Fruit fly (Drosophila melanogaster) whole organism: Measurements from ENCODE around the gene Prdm13.

Experiments
- CG8478 ChIP-seq: fragments of >200 bp; optimal IDR thresholded peaks from 2 replicates; lab custom pipeline; 2018; ENCODE audit warnings: inconsistent platforms
- Dll ChIP-seq: fragments of >200 bp; optimal IDR thresholded peaks from 2 replicates; lab custom pipeline; 2017
- EcR ChIP-seq, 2 experiments: fragments of >200 bp; optimal IDR thresholded peaks; 2 replicates each; lab custom pipeline; 2017; ENCODE audit warnings: missing biosample characterization in 2 of 2, missing genetic modification characterization in 2 of 2, missing genetic modification reagents in 2 of 2
- pan ChIP-seq: fragments of >200 bp; optimal IDR thresholded peaks from 2 replicates; lab custom pipeline; 2017
- psq ChIP-seq: fragments of >200 bp; optimal IDR thresholded peaks from 2 replicates; lab custom pipeline; 2017
- usp ChIP-seq: fragments of >200 bp; optimal IDR thresholded peaks from 2 replicates; lab custom pipeline; 2017; ENCODE audit warnings: missing biosample characterization, missing genetic modification characterization, mixed read lengths

Gene Prdm13

dm6 chr3L:6157327-6158032 is 5.4 kb upstream of the Prdm13 start, which contains the start of gene CG13297:
TSS of gene CG13297 (minus strand) at chr3L:6157377.
- no peak for TF ChIP-seq usp (GFP tag; lab: Kevin White, UChicago)
- TF ChIP-seq psq (lab: Kevin White, UChicago), result no peak
- TF ChIP-seq EcR (GFP tag; optimal IDR thresholded peaks at IDR 0.05; lab: Kevin White, UChicago), result no peak
- no peak for TF ChIP-seq pan
- no peak for TF ChIP-seq CG8478 (lab: Kevin White, UChicago)
- TF ChIP-seq Dll (lab: Kevin White, UChicago), result no peak

DNA sequence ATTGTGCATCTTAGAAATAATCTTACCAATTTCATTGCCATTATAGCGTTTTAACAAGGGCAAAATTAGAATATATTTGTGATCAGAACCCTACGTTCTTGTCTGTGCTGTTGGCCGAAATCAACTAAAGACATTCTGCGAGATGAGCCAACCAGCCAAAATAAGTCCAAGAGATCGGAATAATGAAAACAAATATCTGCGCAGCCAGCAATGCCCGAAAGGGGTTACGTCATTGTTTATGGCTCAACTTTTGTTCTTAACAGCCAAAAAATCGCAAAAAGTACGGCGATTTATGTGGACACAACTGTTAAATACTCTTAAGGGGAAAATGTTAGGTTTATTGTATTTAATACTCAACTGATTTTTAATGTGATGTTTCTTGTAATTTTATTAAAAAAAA is 4.4 kb upstream of the Prdm13 start, which contains the start of gene Cpr65Ay:
Gene Cpr65Ay, minus strand, starts transcription at position 101 of the 400 bp plus-strand sequence.
- no peak for TF ChIP-seq EcR (GFP tag; optimal IDR thresholded peaks at IDR 0.05; lab: Kevin White, UChicago)
- TF ChIP-seq CG8478 (lab: Kevin White, UChicago), result no peak

DNA sequence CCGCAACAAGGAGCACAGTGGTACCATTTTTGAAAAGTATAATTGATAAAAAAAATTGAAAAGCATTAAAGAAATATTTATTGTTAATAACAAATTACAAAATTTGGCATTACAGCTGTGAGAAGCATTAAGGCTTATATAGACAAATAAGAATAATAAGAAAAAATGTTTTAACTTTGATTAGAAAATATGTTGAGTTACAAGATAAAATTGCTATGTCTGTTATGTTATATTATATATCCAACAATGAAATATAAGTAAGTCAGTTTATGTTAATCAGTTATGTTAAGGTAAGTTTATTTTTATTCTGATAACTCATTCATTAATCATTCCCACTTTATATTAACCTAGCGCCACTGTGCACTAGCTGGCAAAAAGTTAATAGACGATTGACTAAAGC is 3.1 kb upstream of the Prdm13 start:
- TF ChIP-seq pan, result no peak
- TF ChIP-seq usp (GFP tag; lab: Kevin White, UChicago), result no peak
- TF ChIP-seq Dll (lab: Kevin White, UChicago), result no peak
- TF ChIP-seq psq (lab: Kevin White, UChicago), result no peak
- no peak for TF ChIP-seq EcR (GFP tag; optimal IDR thresholded peaks at IDR 0.05; lab: Kevin White, UChicago)
- TF ChIP-seq CG8478 (lab: Kevin White, UChicago), result no peak

dm6 chr3L:6160514-6160913 is 2.4 kb upstream of the Prdm13 start, which contains the start of gene Cpr65Az:
TSS of gene Cpr65Az (plus strand) at chr3L:6160814.
- TF ChIP-seq pan (no peak), usp (GFP tag; lab: Kevin White, UChicago) (no peak), EcR (GFP tag; optimal IDR thresholded peaks at IDR 0.05; lab: Kevin White, UChicago) (no peak), psq (lab: Kevin White, UChicago) (no peak), CG8478 (lab: Kevin White, UChicago) (no peak), Dll (lab: Kevin White, UChicago) (no peak)

- TF ChIP-seq psq (lab: Kevin White, UChicago) (no peak), pan (no peak), CG8478 (lab: Kevin White, UChicago) (no peak), usp (GFP tag; lab: Kevin White, UChicago) (no peak), Dll (lab: Kevin White, UChicago) (no peak)
These were observed 930 bp upstream of the Prdm13 start for dm6 chr3L:6161997-6162396.

dm6 chr3L:6173826-6174255 is 10.9 kb downstream of the Prdm13 start, which contains the start of the genes fmt and CG7376:
TSS of gene fmt (minus strand) at chr3L:6173880.
TSS of gene CG7376 (plus strand) at chr3L:6174248.
- TF ChIP-seq EcR (GFP tag; optimal IDR thresholded peaks at IDR 0.05; lab: Kevin White, UChicago) (no peak), CG8478 (lab: Kevin White, UChicago) (no peak), pan (no peak), psq (lab: Kevin White, UChicago) (no peak), usp (GFP tag; lab: Kevin White, UChicago) (no peak), Dll (lab: Kevin White, UChicago) (no peak)

dm6 chr3L:6181776-6182175 is 18.8 kb downstream of the Prdm13 start, which contains the start of gene CG10274:
TSS of gene CG10274 (minus strand) at chr3L:6181829.
- no peak for TF ChIP-seq CG8478 (lab: Kevin White, UChicago)
- no peak for TF ChIP-seq EcR (GFP tag; optimal IDR thresholded peaks at IDR 0.05; lab: Kevin White, UChicago)
- no peak for TF ChIP-seq psq (lab: Kevin White, UChicago)
- TF ChIP-seq usp (GFP tag; lab: Kevin White, UChicago), result no peak
- no peak for TF ChIP-seq Dll (lab: Kevin White, UChicago)
- no peak for TF ChIP-seq pan

dm6 chr3L:6184884-6185438 is 22.0 kb downstream of the Prdm13 start, which contains the start of the genes D19B and CG43293:
TSS of gene D19B (minus strand) at chr3L:6184920.
TSS of gene CG43293 (plus strand) at chr3L:6185189.
- TF ChIP-seq Dll (lab: Kevin White, UChicago) (no peak), psq (lab: Kevin White, UChicago) (no peak), CG8478 (lab: Kevin White, UChicago) (no peak), pan (peak; percentile 80), usp (GFP tag; lab: Kevin White, UChicago) (no peak), EcR (GFP tag; optimal IDR thresholded peaks at IDR 0.05; lab: Kevin White, UChicago) (no peak)

DNA sequence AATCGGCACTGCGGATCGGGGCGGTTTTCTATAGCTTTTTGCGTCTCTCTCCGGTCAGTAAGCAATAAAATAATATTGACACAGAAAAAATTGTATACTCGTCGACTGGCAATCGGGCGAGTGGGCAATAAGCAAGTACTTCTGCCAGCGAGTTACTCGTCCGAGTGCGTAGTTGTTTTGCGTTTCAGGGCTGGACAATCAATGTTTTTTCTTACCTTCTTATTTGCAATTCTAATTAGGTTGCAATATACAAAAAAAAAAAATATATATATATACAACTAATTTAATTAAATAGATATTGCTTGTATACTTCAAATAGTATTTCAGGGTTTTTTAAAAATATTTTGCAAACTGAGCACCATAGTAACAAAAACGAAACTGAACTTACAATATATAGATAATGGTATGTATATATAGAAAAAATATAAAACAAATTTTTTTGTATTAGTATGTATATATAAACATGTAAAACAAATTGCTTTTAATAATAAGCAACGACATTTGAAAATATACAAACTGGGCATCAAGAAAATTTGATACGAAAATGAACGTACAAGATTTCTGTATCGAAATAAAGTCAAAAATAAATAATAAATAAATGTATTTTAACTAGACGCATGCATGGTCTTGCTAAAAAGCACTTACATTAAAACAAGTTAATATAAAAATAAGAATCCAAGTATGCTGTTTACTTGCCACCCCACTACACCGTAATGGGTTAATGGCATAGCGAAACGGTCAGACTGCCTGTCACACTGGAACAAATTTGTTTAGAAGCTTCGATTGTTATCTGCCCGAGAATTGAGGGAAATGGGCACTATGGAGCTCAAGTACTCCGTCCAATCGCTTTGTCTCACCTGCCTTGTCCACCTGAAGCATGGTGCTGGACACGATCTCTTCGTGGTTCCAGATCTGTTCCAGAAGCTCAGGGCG is 26.3 kb downstream of the Prdm13 start, which contains the start of the genes D19A and CG7386:
Gene D19A, minus strand, starts transcription at position 129 of the 933 bp plus-strand sequence.
Gene CG7386, plus strand, starts transcription at position 751 of the 933 bp plus-strand sequence.
- TF ChIP-seq CG8478 (lab: Kevin White, UChicago), result no peak
- TF ChIP-seq pan, result no peak
- no peak for TF ChIP-seq psq (lab: Kevin White, UChicago)
- TF ChIP-seq Dll (lab: Kevin White, UChicago), result no peak
- no peak for TF ChIP-seq EcR (GFP tag; optimal IDR thresholded peaks at IDR 0.05; lab: Kevin White, UChicago)

- TF ChIP-seq pan (no peak), usp (GFP tag; lab: Kevin White, UChicago) (no peak), psq (lab: Kevin White, UChicago) (no peak), CG8478 (lab: Kevin White, UChicago) (no peak), EcR (GFP tag; optimal IDR thresholded peaks at IDR 0.05; lab: Kevin White, UChicago) (no peak), Dll (lab: Kevin White, UChicago) (no peak)
These were observed 30.1 kb downstream of the Prdm13 start, which contains the start of the genes Sf3b6 and Tnpo for dm6 chr3L:6192822-6193555. TSS of gene Sf3b6 (minus strand) at chr3L:6193179. TSS of gene Tnpo (plus strand) at chr3L:6193480.
